Worm (Caenorhabditis elegans) whole organism, mixed stage, embryonic: ENCODE data around the gene ins-21.

ENCODE experiments used
- bed-3 ChIP-seq: fragments of 200-800 bp; sonication (Bioruptor generic); optimal IDR thresholded peaks from 3 replicates; lab custom pipeline; 2018; ENCODE audit warnings: mild to moderate bottlenecking, missing genetic modification characterization, moderate library complexity, missing compliant biosample characterization
- elt-1 ChIP-seq: sonication (generic microtip); optimal IDR thresholded peaks from 2 replicates; lab custom pipeline; 2017; ENCODE audit warnings: missing genetic modification characterization, mild to moderate bottlenecking, missing compliant biosample characterization, antibody characterized with exemption, moderate library complexity, borderline replicate concordance; ENCODE audit not compliant: insufficient read depth
- mab-5 ChIP-seq: fragments of 150-350 bp; optimal IDR thresholded peaks from 2 replicates; lab custom pipeline; 2014; ENCODE audit warnings: missing biosample characterization, missing genetic modification characterization
- mep-1 ChIP-seq: fragments of 150-350 bp; optimal IDR thresholded peaks from 2 replicates; lab custom pipeline; 2017; ENCODE audit warnings: missing biosample characterization, missing genetic modification reagents, missing genetic modification characterization, inconsistent platforms
- nhr-76 ChIP-seq: sonication (generic microtip); optimal IDR thresholded peaks from 2 replicates; lab custom pipeline; 2017; ENCODE audit warnings: missing biosample characterization, missing genetic modification characterization
- pha-4 ChIP-seq: fragments of 150-350 bp; optimal IDR thresholded peaks from 2 replicates; lab custom pipeline; 2018; ENCODE audit warnings: missing biosample characterization, missing genetic modification reagents, missing genetic modification characterization
- snpc-4 ChIP-seq: fragments of 150-350 bp; optimal IDR thresholded peaks from 2 replicates; lab custom pipeline; 2014; ENCODE audit warnings: missing biosample characterization, missing genetic modification characterization
- unc-62 ChIP-seq: fragments of 150-350 bp; optimal IDR thresholded peaks from 2 replicates; lab custom pipeline; 2014; ENCODE audit warnings: missing biosample characterization, missing genetic modification reagents, missing genetic modification characterization
- ztf-11 ChIP-seq: fragments of 150-350 bp; optimal IDR thresholded peaks from 2 replicates; lab custom pipeline; 2014; ENCODE audit warnings: missing biosample characterization, missing genetic modification characterization

DNA sequence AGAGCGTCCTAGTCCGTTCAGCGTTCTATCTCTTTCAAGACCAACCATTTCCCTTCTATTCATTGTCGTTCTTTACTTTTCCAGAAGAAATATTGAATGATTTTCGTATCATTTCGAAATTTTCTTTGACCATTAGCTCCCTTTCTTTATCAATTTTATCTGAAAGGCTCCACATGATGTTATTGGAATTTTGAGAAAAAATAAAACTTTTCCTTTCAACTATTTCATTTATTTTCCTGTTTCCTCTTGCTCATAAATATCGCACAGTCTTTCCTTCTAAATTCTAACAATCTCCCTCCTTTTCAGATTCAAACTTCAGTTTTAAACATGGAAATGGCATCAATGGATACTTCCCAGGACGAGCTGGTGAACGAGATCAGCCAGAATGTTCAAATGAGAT is 34.0 kb downstream of the ins-21 start, which contains the start of gene T16G12.4:
- TF ChIP-seq mab-5 (tag; lab: Kevin White, UChicago), result no peak
- no peak for TF ChIP-seq nhr-76
- TF ChIP-seq bed-3, result no peak
- no peak for TF ChIP-seq unc-62
- TF ChIP-seq elt-1, result no peak
- no peak for TF ChIP-seq pha-4 (tag; lab: Kevin White, UChicago)
- no peak for TF ChIP-seq snpc-4
- TF ChIP-seq mep-1 (tag; lab: Kevin White, UChicago), result no peak
- TF ChIP-seq ztf-11 (tag; lab: Kevin White, UChicago), result no peak
